Worm (Caenorhabditis elegans) whole organism, mixed stage, embryonic: ENCODE results near the gene R10E12.2.
A peak's percentile ranks its signal among the peaks of the same experiment; 100 is the strongest.

Experiments used
- M03D4.4 ChIP-seq: sonication (generic microtip); optimal IDR thresholded peaks from 2 replicates; lab custom pipeline; 2017; ENCODE audit warnings: mild to moderate bottlenecking, missing genetic modification characterization, missing compliant biosample characterization
- blmp-1 ChIP-seq: fragments of 150-350 bp; optimal IDR thresholded peaks from 2 replicates; lab custom pipeline; 2014; ENCODE audit warnings: missing biosample characterization, missing genetic modification characterization
- ceh-39 ChIP-seq: fragments of 150-350 bp; optimal IDR thresholded peaks from 2 replicates; lab custom pipeline; 2014; ENCODE audit warnings: missing biosample characterization, missing genetic modification characterization
- ceh-43 ChIP-seq: fragments of 200-800 bp; sonication (Bioruptor generic); optimal IDR thresholded peaks from 2 replicates; lab custom pipeline; 2018; ENCODE audit warnings: mild to moderate bottlenecking, missing genetic modification characterization, moderate library complexity, missing compliant biosample characterization
- ceh-83 ChIP-seq: fragments of 200-800 bp; sonication (Bioruptor generic); optimal IDR thresholded peaks from 2 replicates; lab custom pipeline; 2018; ENCODE audit warnings: mild to moderate bottlenecking, missing genetic modification characterization, missing compliant biosample characterization
- ces-1 ChIP-seq: fragments of 150-350 bp; optimal IDR thresholded peaks from 2 replicates; lab custom pipeline; 2014; ENCODE audit warnings: missing biosample characterization, missing genetic modification reagents, missing genetic modification characterization
- cnd-1 ChIP-seq: fragments of 200-800 bp; sonication (Bioruptor generic); optimal IDR thresholded peaks from 2 replicates; lab custom pipeline; 2018; ENCODE audit warnings: mild to moderate bottlenecking, missing genetic modification characterization, missing compliant biosample characterization
- elt-1 ChIP-seq: sonication (generic microtip); optimal IDR thresholded peaks from 2 replicates; lab custom pipeline; 2017; ENCODE audit warnings: missing genetic modification characterization, mild to moderate bottlenecking, missing compliant biosample characterization, antibody characterized with exemption, moderate library complexity, borderline replicate concordance; ENCODE audit not compliant: insufficient read depth
- elt-3 ChIP-seq: fragments of 150-350 bp; optimal IDR thresholded peaks from 2 replicates; lab custom pipeline; 2014; ENCODE audit warnings: missing biosample characterization, missing genetic modification characterization
- flh-1 ChIP-seq: fragments of 200-800 bp; sonication (Bioruptor generic); optimal IDR thresholded peaks from 2 replicates; lab custom pipeline; 2018; ENCODE audit warnings: mild to moderate bottlenecking, missing genetic modification characterization, moderate library complexity, missing compliant biosample characterization
- hlh-1 ChIP-seq: fragments of 150-350 bp; optimal IDR thresholded peaks from 2 replicates; lab custom pipeline; 2014; ENCODE audit warnings: missing biosample characterization, missing genetic modification reagents, missing genetic modification characterization
- lin-13 ChIP-seq: fragments of 150-350 bp; optimal IDR thresholded peaks from 2 replicates; lab custom pipeline; 2014; ENCODE audit warnings: missing biosample characterization, missing genetic modification characterization
- lin-32 ChIP-seq: fragments of 200-800 bp; sonication (Bioruptor generic); optimal IDR thresholded peaks from 2 replicates; lab custom pipeline; 2018; ENCODE audit warnings: mild to moderate bottlenecking, missing genetic modification characterization, missing compliant biosample characterization
- lsy-2 ChIP-seq: fragments of 150-350 bp; optimal IDR thresholded peaks from 2 replicates; lab custom pipeline; 2014; ENCODE audit warnings: missing biosample characterization, missing genetic modification characterization
- mab-5 ChIP-seq: fragments of 150-350 bp; optimal IDR thresholded peaks from 2 replicates; lab custom pipeline; 2014; ENCODE audit warnings: missing biosample characterization, missing genetic modification characterization
- mep-1 ChIP-seq: fragments of 150-350 bp; optimal IDR thresholded peaks from 2 replicates; lab custom pipeline; 2017; ENCODE audit warnings: missing biosample characterization, missing genetic modification reagents, missing genetic modification characterization, inconsistent platforms
- mls-2 ChIP-seq: sonication (generic microtip); optimal IDR thresholded peaks from 2 replicates; lab custom pipeline; 2016; ENCODE audit warnings: mild to moderate bottlenecking, missing genetic modification characterization, moderate library complexity, missing compliant biosample characterization
- nhr-12 ChIP-seq: fragments of 150-350 bp; optimal IDR thresholded peaks from 2 replicates; lab custom pipeline; 2014; ENCODE audit warnings: missing biosample characterization, missing genetic modification characterization
- nhr-2 ChIP-seq: fragments of 150-350 bp; optimal IDR thresholded peaks from 2 replicates; lab custom pipeline; 2014; ENCODE audit warnings: missing biosample characterization, missing genetic modification characterization
- nhr-28 ChIP-seq: fragments of 150-350 bp; optimal IDR thresholded peaks from 2 replicates; lab custom pipeline; 2014; ENCODE audit warnings: missing biosample characterization, missing genetic modification characterization
- nhr-76 ChIP-seq: sonication (generic microtip); optimal IDR thresholded peaks from 2 replicates; lab custom pipeline; 2017; ENCODE audit warnings: missing biosample characterization, missing genetic modification characterization
- pha-4 ChIP-seq: fragments of 150-350 bp; optimal IDR thresholded peaks from 2 replicates; lab custom pipeline; 2018; ENCODE audit warnings: missing biosample characterization, missing genetic modification reagents, missing genetic modification characterization
- sem-2 ChIP-seq: fragments of 200-800 bp; sonication (Bioruptor generic); optimal IDR thresholded peaks from 2 replicates; lab custom pipeline; 2018; ENCODE audit warnings: mild to moderate bottlenecking, missing genetic modification characterization, missing compliant biosample characterization
- sptf-1 ChIP-seq: sonication (generic microtip); optimal IDR thresholded peaks from 2 replicates; lab custom pipeline; 2017; ENCODE audit warnings: mild to moderate bottlenecking, missing genetic modification characterization, moderate library complexity, missing compliant biosample characterization
- tbx-8 ChIP-seq: fragments of 200-800 bp; sonication (Bioruptor generic); optimal IDR thresholded peaks from 2 replicates; lab custom pipeline; 2018; ENCODE audit warnings: mild to moderate bottlenecking, missing genetic modification characterization, moderate library complexity, missing compliant biosample characterization
- unc-120 ChIP-seq: sonication (generic microtip); optimal IDR thresholded peaks from 2 replicates; lab custom pipeline; 2017; ENCODE audit warnings: missing genetic modification characterization, missing compliant biosample characterization; ENCODE audit not compliant: poor library complexity, severe bottlenecking
- unc-39 ChIP-seq: fragments of 150-350 bp; optimal IDR thresholded peaks from 2 replicates; lab custom pipeline; 2014; ENCODE audit warnings: missing biosample characterization, missing genetic modification characterization
- unc-62 ChIP-seq: fragments of 150-350 bp; optimal IDR thresholded peaks from 2 replicates; lab custom pipeline; 2014; ENCODE audit warnings: missing biosample characterization, missing genetic modification reagents, missing genetic modification characterization
- zip-8 ChIP-seq: fragments of 150-350 bp; optimal IDR thresholded peaks from 2 replicates; lab custom pipeline; 2014; ENCODE audit warnings: missing biosample characterization, missing genetic modification characterization
- ztf-11 ChIP-seq: fragments of 150-350 bp; optimal IDR thresholded peaks from 2 replicates; lab custom pipeline; 2014; ENCODE audit warnings: missing biosample characterization, missing genetic modification characterization

R10E12.2 gene

DNA sequence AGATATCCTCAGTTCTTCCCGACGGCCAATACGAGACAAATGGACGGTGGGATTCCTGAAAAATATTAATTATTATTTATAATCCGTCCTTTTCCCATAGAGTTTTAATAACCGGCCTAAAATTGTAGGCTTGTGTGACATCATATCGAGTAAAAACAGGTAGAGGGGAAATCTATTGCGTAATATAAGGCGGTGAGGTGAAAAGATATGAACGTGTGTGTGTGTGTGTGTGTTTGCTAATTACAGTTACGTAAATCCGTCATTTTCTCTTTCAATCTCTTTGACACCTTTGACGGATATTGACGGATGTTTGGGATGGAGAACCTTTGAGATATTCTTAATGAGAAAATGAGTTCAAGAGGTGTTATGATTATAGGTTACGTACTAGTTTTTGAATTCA lies 8.2 kb downstream of the R10E12.2 start (continued):
- TF ChIP-seq sptf-1 (tag; lab: Kevin White, UChicago) (no peak), mls-2 (peak; percentile 12), ztf-11 (tag; lab: Kevin White, UChicago) (no peak), elt-3 (no peak), nhr-2 (tag; lab: Kevin White, UChicago) (peak; percentile 92), mep-1 (no peak), ceh-83 (GFP tag; lab: Kevin White, UChicago) (no peak), elt-1 (no peak), sem-2 (GFP tag; lab: Kevin White, UChicago) (no peak)

DNA sequence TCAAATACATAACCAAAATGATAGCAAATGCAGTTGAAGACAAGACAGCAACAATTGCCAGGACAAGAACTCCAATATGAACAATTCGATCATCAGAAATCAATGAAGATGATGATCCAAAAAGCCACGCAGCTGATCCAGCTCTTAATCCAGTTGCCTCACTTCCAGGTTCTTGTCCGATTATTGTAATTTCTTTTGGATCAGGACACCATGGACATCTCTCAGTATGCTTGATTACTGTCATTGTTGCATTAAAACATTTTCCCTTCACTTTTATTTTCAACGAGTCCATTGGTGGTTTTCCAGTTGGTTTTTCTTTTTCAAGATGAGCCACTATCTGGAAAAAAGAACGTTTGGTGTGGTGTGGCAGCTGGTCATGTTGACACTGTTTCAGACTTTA lies 9.2 kb downstream of the R10E12.2 start:
- TF ChIP-seq pha-4 (no peak), zip-8 (no peak), unc-120 (tag; lab: Kevin White, UChicago) (no peak), mep-1 (no peak), nhr-28 (tag; lab: Kevin White, UChicago) (no peak), blmp-1 (tag; lab: Kevin White, UChicago) (no peak), ceh-43 (GFP tag; lab: Kevin White, UChicago) (no peak), lin-13 (no peak), M03D4.4 (tag; lab: Kevin White, UChicago) (no peak), sptf-1 (tag; lab: Kevin White, UChicago) (no peak), lin-32 (GFP tag; lab: Kevin White, UChicago) (no peak), flh-1 (GFP tag; lab: Kevin White, UChicago) (no peak), mls-2 (no peak), cnd-1 (no peak)

DNA sequence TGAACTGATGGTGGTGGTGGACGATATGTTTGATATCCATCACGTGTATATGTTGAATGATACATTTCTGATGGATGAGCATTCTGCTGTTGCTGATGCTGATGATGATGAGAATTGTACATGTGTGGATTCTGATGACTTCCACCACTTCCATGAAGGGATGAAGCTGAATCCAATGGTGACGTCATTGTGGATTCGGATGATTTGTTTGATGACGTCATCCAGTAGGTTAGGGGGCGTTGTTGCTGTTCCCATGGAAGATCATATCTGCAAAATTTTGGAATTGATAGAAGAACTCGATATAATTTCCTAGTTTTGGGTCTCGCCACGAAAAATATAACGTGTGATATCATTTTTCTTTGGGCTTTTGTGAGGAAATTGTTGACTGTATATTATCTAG lies 10.2 kb downstream of the R10E12.2 start:
- TF ChIP-seq sptf-1 (tag; lab: Kevin White, UChicago), result no peak
- TF ChIP-seq lin-32 (GFP tag; lab: Kevin White, UChicago), result no peak
- peak; percentile 97 for TF ChIP-seq zip-8
- no peak for TF ChIP-seq blmp-1 (tag; lab: Kevin White, UChicago)
- no peak for TF ChIP-seq unc-62 (GFP tag; lab: Kevin White, UChicago)
- TF ChIP-seq, all 35 proteins: peak for 1

DNA sequence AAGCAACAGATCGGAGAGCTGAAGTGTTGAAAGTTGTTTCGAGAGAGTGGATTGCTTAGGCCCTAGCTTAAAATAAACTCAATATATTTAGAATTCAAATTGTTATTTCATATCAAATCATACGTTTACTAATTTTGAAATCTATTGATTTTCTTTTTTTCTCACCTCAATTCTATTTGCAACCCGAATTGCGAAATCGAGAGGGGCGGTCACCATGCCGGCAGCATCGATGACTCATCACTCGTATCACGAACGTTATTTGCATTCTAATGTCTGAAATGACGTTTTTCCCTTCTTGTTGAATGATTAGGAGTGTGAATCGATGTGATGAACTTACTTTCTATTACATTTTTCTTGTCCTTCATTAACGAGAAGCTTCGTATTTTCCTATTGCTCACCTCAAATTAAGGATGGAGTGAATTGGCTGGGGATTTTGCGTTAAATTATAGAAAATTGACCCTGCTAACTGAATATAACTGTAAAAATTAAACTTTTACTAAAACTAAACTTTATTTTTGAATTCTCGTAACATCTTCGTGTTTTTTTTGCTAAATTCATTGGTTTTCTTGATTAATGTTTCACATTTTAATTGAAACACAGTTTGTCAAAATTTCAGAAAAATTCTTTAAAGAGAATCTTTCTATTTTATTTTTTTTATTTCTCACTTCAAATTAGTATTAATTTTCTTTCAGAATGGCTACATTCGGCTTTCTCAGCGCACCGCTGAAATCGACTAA lies 16.8 kb downstream of the R10E12.2 start, which contains the start of gene alx-1:
alx-1 (plus strand) TSS at position 687 of the 737 bp plus-strand sequence.
- no peak for TF ChIP-seq ceh-43 (GFP tag; lab: Kevin White, UChicago)
- TF ChIP-seq flh-1 (GFP tag; lab: Kevin White, UChicago), result no peak
- TF ChIP-seq unc-120 (tag; lab: Kevin White, UChicago), result no peak
- TF ChIP-seq sem-2 (GFP tag; lab: Kevin White, UChicago), result no peak
- no peak for TF ChIP-seq tbx-8 (GFP tag; lab: Kevin White, UChicago)
- no peak for TF ChIP-seq elt-3
- no peak for TF ChIP-seq M03D4.4 (tag; lab: Kevin White, UChicago)
- TF ChIP-seq nhr-76, result no peak
- TF ChIP-seq cnd-1, result no peak

DNA sequence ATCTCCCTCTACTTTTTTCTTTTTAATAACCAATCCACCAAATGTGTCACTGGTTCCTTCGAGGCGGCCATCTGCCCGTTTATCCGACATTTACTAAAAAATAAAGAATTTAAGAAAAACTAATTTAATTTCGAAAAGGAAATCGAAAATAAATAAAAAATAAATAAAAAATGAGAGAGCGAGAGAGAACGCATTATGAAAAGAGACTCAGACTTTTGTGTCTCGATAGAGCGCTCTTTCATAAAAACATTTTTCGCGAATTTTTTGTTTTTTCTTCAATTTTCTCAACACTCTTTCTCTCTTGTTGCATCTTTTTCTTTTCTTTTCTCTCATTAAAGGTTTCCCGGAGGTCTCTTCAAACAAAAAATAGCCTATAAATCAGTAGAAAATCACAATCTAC lies 17.5 kb downstream of the R10E12.2 start, which contains the start of gene mog-1:
mog-1 (minus strand) TSS at position 93 of the 400 bp plus-strand sequence.
- no peak for TF ChIP-seq nhr-2 (tag; lab: Kevin White, UChicago)
- no peak for TF ChIP-seq ceh-39 (tag; lab: Kevin White, UChicago)
- TF ChIP-seq ces-1, result peak; percentile 50
- no peak for TF ChIP-seq mls-2
- no peak for TF ChIP-seq flh-1 (GFP tag; lab: Kevin White, UChicago)
- TF ChIP-seq lsy-2 (tag; lab: Kevin White, UChicago), result peak; percentile 36

DNA sequence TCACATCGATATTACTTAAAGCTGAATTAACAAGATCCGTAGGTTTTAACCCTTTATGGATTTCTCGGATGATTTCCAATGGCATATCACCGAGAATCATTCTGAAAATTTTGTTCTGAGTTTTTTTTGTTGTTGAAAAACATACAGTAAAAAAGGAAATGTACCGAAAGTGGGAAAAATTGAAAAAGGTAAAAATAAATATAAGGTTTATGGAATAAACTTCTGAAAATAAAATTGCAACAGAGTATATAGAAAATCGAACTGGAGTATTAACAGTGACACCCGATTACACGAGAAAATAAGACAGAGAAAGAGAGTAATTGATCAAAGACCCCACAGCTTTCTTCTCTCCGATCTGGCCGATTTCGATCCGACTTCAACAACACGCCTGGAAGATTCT lies 21.8 kb downstream of the R10E12.2 start, which contains the start of gene K03H1.11:
K03H1.11 (minus strand) TSS at position 101 of the 400 bp plus-strand sequence.
- TF ChIP-seq M03D4.4 (tag; lab: Kevin White, UChicago), result no peak
- no peak for TF ChIP-seq nhr-12 (tag; lab: Kevin White, UChicago)
- no peak for TF ChIP-seq lin-13
- no peak for TF ChIP-seq nhr-28 (tag; lab: Kevin White, UChicago)
- no peak for TF ChIP-seq sem-2 (GFP tag; lab: Kevin White, UChicago)
- TF ChIP-seq unc-62 (GFP tag; lab: Kevin White, UChicago), result no peak
- no peak for TF ChIP-seq mep-1
- no peak for TF ChIP-seq lin-32 (GFP tag; lab: Kevin White, UChicago)
- TF ChIP-seq unc-39, result no peak
- no peak for TF ChIP-seq ces-1
- TF ChIP-seq elt-3, result no peak
- TF ChIP-seq hlh-1 (tag; lab: Kevin White, UChicago), result no peak
- TF ChIP-seq mab-5 (tag; lab: Kevin White, UChicago), result no peak
